Fruit fly (Drosophila melanogaster) whole organism, embryonic: Measurements from ENCODE around the gene CG10214.

ENCODE experiments used
- Adf1 ChIP-seq: fragments of 200-800 bp; sonication (Bioruptor generic); IDR thresholded peaks from 2 replicates; pipeline ENCODE4 v1.3.6; 2022; ENCODE audit warnings: missing biosample characterization, missing genetic modification characterization
- Aef1 ChIP-seq: fragments of 200-800 bp; sonication (Bioruptor generic); IDR thresholded peaks from 3 replicates; pipeline ENCODE4 v1.3.6; 2022; ENCODE audit warnings: missing biosample characterization, missing genetic modification characterization
- Asciz ChIP-seq: fragments of 200-800 bp; sonication (Bioruptor generic); optimal IDR thresholded peaks from 2 replicates; lab custom pipeline; 2017; ENCODE audit warnings: missing biosample characterization, mild to moderate bottlenecking, missing genetic modification characterization, missing genetic modification reagents
- Bgb ChIP-seq: fragments of 200-800 bp; sonication (Bioruptor generic); IDR thresholded peaks from 2 replicates; pipeline ENCODE4 v1.3.6; 2022; ENCODE audit warnings: missing biosample characterization, missing genetic modification characterization; ENCODE audit not compliant: partially characterized antibody
- CG11456 ChIP-seq: fragments of 200-800 bp; sonication (Bioruptor generic); IDR thresholded peaks from 3 replicates; pipeline ENCODE4 v1.3.6; 2022; ENCODE audit warnings: missing biosample characterization, missing genetic modification characterization
- CG12104 ChIP-seq: fragments of 200-800 bp; sonication (Bioruptor generic); optimal IDR thresholded peaks from 3 replicates; lab custom pipeline; 2016; ENCODE audit warnings: missing biosample characterization, missing genetic modification characterization
- CG12942 ChIP-seq: fragments of 200-800 bp; sonication (Bioruptor generic); optimal IDR thresholded peaks from 3 replicates; lab custom pipeline; 2016; ENCODE audit warnings: missing biosample characterization, missing genetic modification characterization
- CG14710 ChIP-seq: fragments of 200-800 bp; sonication (Bioruptor generic); optimal IDR thresholded peaks from 3 replicates; lab custom pipeline; 2019; ENCODE audit warnings: missing biosample characterization, mild to moderate bottlenecking, missing genetic modification characterization, moderate library complexity
- CG15479 ChIP-seq: fragments of 200-800 bp; sonication (Bioruptor generic); optimal IDR thresholded peaks from 3 replicates; lab custom pipeline; 2019; ENCODE audit warnings: missing biosample characterization, mild to moderate bottlenecking, missing genetic modification characterization, moderate library complexity
- CG1602 ChIP-seq: fragments of 200-800 bp; sonication (Bioruptor generic); optimal IDR thresholded peaks from 3 replicates; lab custom pipeline; 2016; ENCODE audit warnings: missing biosample characterization, missing genetic modification characterization
- CG16815 ChIP-seq: fragments of 200-800 bp; sonication (Bioruptor generic); optimal IDR thresholded peaks from 3 replicates; lab custom pipeline; 2017; ENCODE audit warnings: missing biosample characterization, mild to moderate bottlenecking, missing genetic modification characterization
- CG18262 ChIP-seq: fragments of 200-800 bp; optimal IDR thresholded peaks from 3 replicates; lab custom pipeline; 2019; ENCODE audit warnings: missing biosample characterization, mild to moderate bottlenecking, missing genetic modification characterization, moderate library complexity
- CG1832 ChIP-seq: fragments of 200-800 bp; sonication (Bioruptor generic); optimal IDR thresholded peaks from 2 replicates; lab custom pipeline; 2017; ENCODE audit warnings: missing biosample characterization, mild to moderate bottlenecking, missing genetic modification characterization, inconsistent platforms
- CG3065 ChIP-seq: fragments of 200-800 bp; sonication (Bioruptor generic); optimal IDR thresholded peaks from 2 replicates; lab custom pipeline; 2016; ENCODE audit warnings: missing biosample characterization, missing genetic modification characterization
- CG31365 ChIP-seq: fragments of 200-800 bp; sonication (Bioruptor generic); optimal IDR thresholded peaks from 2 replicates; lab custom pipeline; 2018; ENCODE audit warnings: missing biosample characterization, mild to moderate bottlenecking, missing genetic modification characterization
- CG31441 ChIP-seq: fragments of 200-800 bp; sonication (Bioruptor generic); IDR thresholded peaks from 2 replicates; pipeline ENCODE4 v1.3.6; 2022; ENCODE audit warnings: missing biosample characterization, missing genetic modification characterization
- CG4328 ChIP-seq: fragments of 200-800 bp; sonication (Bioruptor generic); optimal IDR thresholded peaks from 3 replicates; lab custom pipeline; 2017; ENCODE audit warnings: missing biosample characterization, missing genetic modification reagents, missing genetic modification characterization
- CG6254 ChIP-seq: fragments of 200-800 bp; sonication (Bioruptor generic); optimal IDR thresholded peaks from 3 replicates; lab custom pipeline; 2017; ENCODE audit warnings: mild to moderate bottlenecking, missing biosample characterization, missing genetic modification reagents, missing genetic modification characterization
- CG6791 ChIP-seq: fragments of 200-800 bp; sonication (Bioruptor generic); IDR thresholded peaks from 3 replicates; pipeline ENCODE4 v1.3.6; 2022; ENCODE audit warnings: missing biosample characterization, missing genetic modification characterization; ENCODE audit not compliant: partially characterized antibody
- CG7271 ChIP-seq: fragments of 200-800 bp; sonication (Bioruptor generic); optimal IDR thresholded peaks from 2 replicates; lab custom pipeline; 2018; ENCODE audit warnings: missing biosample characterization, mild to moderate bottlenecking, missing genetic modification characterization, moderate library complexity
- CG7987 ChIP-seq: fragments of 200-800 bp; sonication (Bioruptor generic); optimal IDR thresholded peaks from 2 replicates; lab custom pipeline; 2018; ENCODE audit warnings: missing biosample characterization, mild to moderate bottlenecking, missing genetic modification characterization, moderate library complexity
- CG8478 ChIP-seq: fragments of >200 bp; optimal IDR thresholded peaks from 2 replicates; lab custom pipeline; 2018
- CTCF ChIP-seq: fragments of 200-800 bp; sonication (Bioruptor generic); optimal IDR thresholded peaks from 2 replicates; lab custom pipeline; 2017; ENCODE audit warnings: missing biosample characterization, mild to moderate bottlenecking, missing genetic modification characterization, moderate library complexity
- Fer2 ChIP-seq: fragments of 200-800 bp; sonication (Bioruptor generic); optimal IDR thresholded peaks from 2 replicates; lab custom pipeline; 2018; ENCODE audit warnings: missing biosample characterization, mild to moderate bottlenecking, missing genetic modification characterization, moderate library complexity
- Gsc ChIP-seq: fragments of 200-800 bp; sonication (Bioruptor generic); IDR thresholded peaks from 2 replicates; pipeline ENCODE4 v1.3.6; 2022; ENCODE audit warnings: missing biosample characterization, missing genetic modification characterization
- Hr39 ChIP-seq: fragments of >200 bp; optimal IDR thresholded peaks from 2 replicates; lab custom pipeline; 2017
- MTF-1 ChIP-seq: fragments of 200-800 bp; sonication (Bioruptor generic); optimal IDR thresholded peaks from 2 replicates; lab custom pipeline; 2018; ENCODE audit warnings: missing biosample characterization, mild to moderate bottlenecking, missing genetic modification characterization, borderline replicate concordance
- Rx ChIP-seq: fragments of 200-800 bp; sonication (Bioruptor generic); IDR thresholded peaks from 2 replicates; pipeline ENCODE4 v1.3.6; 2022; ENCODE audit warnings: missing biosample characterization, missing genetic modification characterization
- Side ChIP-seq: fragments of 200-800 bp; sonication (Bioruptor generic); optimal IDR thresholded peaks from 2 replicates; lab custom pipeline; 2016; ENCODE audit warnings: missing biosample characterization, missing genetic modification characterization
- Stat92E ChIP-seq, 3 experiments: fragments of >200 bp in 2 of 3; fragments of 200-800 bp in 1 of 3; sonication (Bioruptor generic) in 1 of 3; optimal IDR thresholded peaks; 2 replicates each; lab custom pipeline; 2017 to 2019; ENCODE audit warnings: missing biosample characterization in 3 of 3, missing genetic modification characterization in 3 of 3, mild to moderate bottlenecking in 1 of 3, moderate library complexity in 1 of 3
- TFAM ChIP-seq: fragments of 200-800 bp; sonication (Bioruptor generic); optimal IDR thresholded peaks from 2 replicates; lab custom pipeline; 2017; ENCODE audit warnings: missing biosample characterization, missing genetic modification characterization, inconsistent platforms
- bab2 ChIP-seq: fragments of 200-800 bp; sonication (Bioruptor generic); optimal IDR thresholded peaks from 2 replicates; lab custom pipeline; 2016; ENCODE audit warnings: missing biosample characterization, missing genetic modification characterization
- cad ChIP-seq: fragments of >200 bp; optimal IDR thresholded peaks from 2 replicates; lab custom pipeline; 2017; ENCODE audit warnings: missing biosample characterization, missing genetic modification characterization
- chn ChIP-seq: fragments of 200-800 bp; sonication (Bioruptor generic); optimal IDR thresholded peaks from 2 replicates; lab custom pipeline; 2016; ENCODE audit warnings: missing biosample characterization, missing genetic modification characterization
- dimm ChIP-seq: fragments of 200-800 bp; sonication (Bioruptor generic); IDR thresholded peaks from 2 replicates; pipeline ENCODE4 v1.3.6; 2022; ENCODE audit warnings: missing biosample characterization, missing genetic modification characterization
- en ChIP-seq: fragments of 200-800 bp; sonication (Bioruptor generic); optimal IDR thresholded peaks from 2 replicates; lab custom pipeline; 2016; ENCODE audit warnings: missing biosample characterization, missing genetic modification characterization
- ewg ChIP-seq: fragments of 200-800 bp; sonication (Bioruptor generic); optimal IDR thresholded peaks from 3 replicates; lab custom pipeline; 2017; ENCODE audit warnings: mild to moderate bottlenecking, missing biosample characterization, missing genetic modification reagents, missing genetic modification characterization
- gsb ChIP-seq: fragments of 200-800 bp; sonication (Bioruptor generic); IDR thresholded peaks from 2 replicates; pipeline ENCODE4 v1.3.6; 2022; ENCODE audit warnings: missing biosample characterization, missing genetic modification characterization
- ham ChIP-seq: fragments of 200-800 bp; sonication (Bioruptor generic); IDR thresholded peaks from 2 replicates; pipeline ENCODE4 v1.3.6; 2022; ENCODE audit warnings: missing biosample characterization, missing genetic modification characterization
- lilli ChIP-seq: fragments of 200-800 bp; sonication (Bioruptor generic); optimal IDR thresholded peaks from 3 replicates; lab custom pipeline; 2016; ENCODE audit warnings: missing biosample characterization, missing genetic modification characterization
- otp ChIP-seq: fragments of 200-800 bp; sonication (Bioruptor generic); IDR thresholded peaks from 3 replicates; pipeline ENCODE4, ENCODE4 v1.3.6; 2022; ENCODE audit warnings: missing biosample characterization, missing genetic modification characterization
- psq ChIP-seq: fragments of 200-800 bp; sonication (Bioruptor generic); optimal IDR thresholded peaks from 2 replicates; lab custom pipeline; 2017; ENCODE audit warnings: missing biosample characterization, missing genetic modification characterization
- row ChIP-seq: fragments of 200-800 bp; sonication (Bioruptor generic); IDR thresholded peaks from 3 replicates; pipeline ENCODE4 v1.3.6; 2022; ENCODE audit warnings: missing biosample characterization, missing genetic modification characterization
- run ChIP-seq: fragments of 200-800 bp; sonication (Bioruptor generic); optimal IDR thresholded peaks from 3 replicates; lab custom pipeline; 2018; ENCODE audit warnings: missing biosample characterization, mild to moderate bottlenecking, missing genetic modification characterization
- shn ChIP-seq: fragments of 200-800 bp; sonication (Bioruptor generic); optimal IDR thresholded peaks from 3 replicates; lab custom pipeline; 2016; ENCODE audit warnings: missing biosample characterization, missing genetic modification characterization
- sisA ChIP-seq: fragments of 200-800 bp; sonication (Bioruptor generic); IDR thresholded peaks from 2 replicates; pipeline ENCODE4 v1.3.6; 2022; ENCODE audit warnings: missing biosample characterization, missing genetic modification characterization
- slbo ChIP-seq: fragments of 200-800 bp; sonication (Bioruptor generic); IDR thresholded peaks from 2 replicates; pipeline ENCODE4 v1.3.6; 2022; ENCODE audit warnings: missing biosample characterization, missing genetic modification characterization
- tin ChIP-seq: fragments of 200-800 bp; sonication (Bioruptor generic); optimal IDR thresholded peaks from 3 replicates; lab custom pipeline; 2016; ENCODE audit warnings: missing biosample characterization, missing genetic modification characterization
- tx ChIP-seq: fragments of 200-800 bp; sonication (Bioruptor generic); optimal IDR thresholded peaks from 2 replicates; lab custom pipeline; 2016; ENCODE audit warnings: missing biosample characterization, missing genetic modification characterization

The CG10214 gene

DNA sequence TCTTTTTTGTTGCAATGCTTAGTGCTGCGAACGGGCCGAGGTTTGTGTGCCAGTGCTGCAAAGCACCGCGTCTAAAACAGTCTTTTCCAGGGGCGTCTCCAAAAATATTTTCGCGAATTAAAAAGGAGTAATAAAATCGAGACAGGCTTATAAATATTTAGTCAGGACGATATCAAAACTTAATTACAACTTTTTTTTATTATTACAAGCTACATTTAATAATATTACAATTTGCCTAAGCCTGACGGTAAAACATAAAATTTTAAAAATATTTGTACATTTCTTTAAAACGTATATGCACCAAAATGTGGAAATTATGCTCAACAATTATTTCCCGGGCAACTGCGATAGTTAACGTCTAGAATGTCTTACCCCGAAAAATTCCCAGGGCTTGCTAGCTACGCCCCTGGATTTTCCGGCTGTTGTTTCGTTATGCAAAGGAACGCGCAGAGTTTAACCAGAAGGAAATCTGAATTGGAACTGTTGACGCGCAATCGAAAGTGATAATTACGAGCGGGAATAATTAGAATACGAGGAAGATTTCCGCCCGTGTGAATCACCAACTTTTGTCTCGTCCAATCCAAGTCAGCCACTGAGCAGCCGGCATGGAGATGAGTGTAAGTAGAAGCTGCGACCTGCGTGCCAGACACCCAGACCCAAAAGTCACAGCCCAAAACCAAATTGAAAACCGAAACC lies 9.2 kb downstream of the CG10214 start, which contains the start of the genes PTPMT1 and Hrd3 (continued):
- TF ChIP-seq CG15479 (GFP tag; lab: Kevin White, UChicago), result peak; percentile 88
- TF ChIP-seq CG18262 (tag; lab: Kevin White, UChicago), result peak; percentile 99
- TF ChIP-seq TFAM (GFP tag; lab: Kevin White, UChicago), result peak; percentile 88
- TF ChIP-seq CG1602 (GFP tag; lab: Kevin White, UChicago), result peak; percentile 99
- TF ChIP-seq ham (GFP tag; lab: Robert Waterston, UW), result peak; percentile 87
- peak; percentile 96 for TF ChIP-seq ewg
- TF ChIP-seq CG7987 (GFP tag; lab: Kevin White, UChicago), result peak; percentile 94
- TF ChIP-seq Gsc, result peak; percentile 90
- TF ChIP-seq CG14710 (tag; lab: Kevin White, UChicago), result peak; percentile 98
- TF ChIP-seq chn (GFP tag; lab: Kevin White, UChicago), result peak; percentile 98
- peak; percentile 78 for TF ChIP-seq CG31365 (tag; lab: Kevin White, UChicago)
- peak; percentile 86 for TF ChIP-seq MTF-1 (GFP tag; lab: Kevin White, UChicago)

dm6 chr3R:23752728-23753127 lies 14.6 kb downstream of the CG10214 start, which contains the start of the genes RanBP3 and Rpt5:
Gene RanBP3 (minus strand): TSS chr3R:23752834.
Gene Rpt5 (plus strand): TSS chr3R:23752876.
- TF ChIP-seq CG1602 (GFP tag; lab: Kevin White, UChicago), result no peak
- TF ChIP-seq Asciz, result no peak
- no peak for TF ChIP-seq psq (GFP tag; lab: Kevin White, UChicago)
- no peak for TF ChIP-seq cad (GFP tag; lab: Kevin White, UChicago)
- TF ChIP-seq Bgb (GFP tag; lab: Robert Waterston, UW), result peak; percentile 90
- TF ChIP-seq Aef1, result 0 out of 3 replicates have a peak, but pooled peaks have one; percentile 16
- TF ChIP-seq Rx (GFP tag; lab: Robert Waterston, UW), result no peak
- peak; percentile 44 for TF ChIP-seq tx (GFP tag; lab: Kevin White, UChicago)
- TF ChIP-seq otp (GFP tag; lab: Robert Waterston, UW), result no peak
- TF ChIP-seq Side (GFP tag; lab: Kevin White, UChicago), result peak; percentile 52
- TF ChIP-seq tin (GFP tag; lab: Kevin White, UChicago), result peak; percentile 67
- TF ChIP-seq gsb (GFP tag; lab: Robert Waterston, UW), result no peak
- TF ChIP-seq lilli (GFP tag; lab: Kevin White, UChicago), result peak; percentile 77
- peak; percentile 49; the same call in 2 of the 3 replicates for TF ChIP-seq row (GFP tag; lab: Robert Waterston, UW)
- peak; percentile 36 for TF ChIP-seq shn
- TF ChIP-seq en, result no peak
- TF ChIP-seq slbo (GFP tag; lab: Robert Waterston, UW), result peak; percentile 83
- peak; percentile 90 for TF ChIP-seq CG6791 (GFP tag; lab: Robert Waterston, UW)
- TF ChIP-seq sisA (GFP tag; lab: Robert Waterston, UW), result no peak; the same call in 1 of the 2 replicates
- peak; percentile 47 for TF ChIP-seq Adf1
- TF ChIP-seq CG31441, result no peak
- TF ChIP-seq Stat92E (GFP tag; optimal IDR thresholded peaks at IDR 0.05; lab: Kevin White, UChicago), result peak in 1 of 3 experiments; percentile 2
- no peak for TF ChIP-seq CG4328 (GFP tag; lab: Kevin White, UChicago)
- TF ChIP-seq CG12942, result peak; percentile 32
- peak; percentile 80 for TF ChIP-seq CG11456 (GFP tag; lab: Robert Waterston, UW)
- TF ChIP-seq Hr39, result no peak
- no peak for TF ChIP-seq run (tag; lab: Kevin White, UChicago)
- TF ChIP-seq CG6254, result no peak
- no peak for TF ChIP-seq CG7271
- peak; percentile 0 for TF ChIP-seq CG12104 (GFP tag; lab: Kevin White, UChicago)
- TF ChIP-seq CTCF, result peak; percentile 44
- peak; percentile 21 for TF ChIP-seq bab2 (GFP tag; lab: Kevin White, UChicago)
- no peak for TF ChIP-seq CG1832 (GFP tag; lab: Kevin White, UChicago)
- no peak for TF ChIP-seq CG16815 (GFP tag; lab: Kevin White, UChicago)
- TF ChIP-seq CG3065 (GFP tag; lab: Kevin White, UChicago), result no peak
- TF ChIP-seq dimm, result no peak
- no peak for TF ChIP-seq Fer2 (tag; lab: Kevin White, UChicago)
- TF ChIP-seq CG8478 (lab: Kevin White, UChicago), result no peak
